Fruit fly (Drosophila melanogaster) whole organism, embryonic: ENCODE measurements around the gene Trm7-34.

Experiments
- B-H2 ChIP-seq: fragments of 200-800 bp; sonication (Bioruptor generic); optimal IDR thresholded peaks from 2 replicates; lab custom pipeline; 2018; ENCODE audit warnings: missing biosample characterization, mild to moderate bottlenecking, missing genetic modification characterization
- Bdp1 ChIP-seq: fragments of 200-800 bp; sonication (Bioruptor generic); optimal IDR thresholded peaks from 3 replicates; lab custom pipeline; 2016; ENCODE audit warnings: missing biosample characterization, missing genetic modification characterization
- Bgb ChIP-seq: fragments of 200-800 bp; sonication (Bioruptor generic); IDR thresholded peaks from 2 replicates; pipeline ENCODE4 v1.3.6; 2022; ENCODE audit warnings: missing biosample characterization, missing genetic modification characterization; ENCODE audit not compliant: partially characterized antibody
- CG10267 ChIP-seq: fragments of 200-800 bp; sonication (Bioruptor generic); optimal IDR thresholded peaks from 2 replicates; lab custom pipeline; 2018; ENCODE audit warnings: missing biosample characterization, mild to moderate bottlenecking, missing genetic modification characterization, moderate library complexity
- CG10979 ChIP-seq: fragments of 200-800 bp; sonication (Bioruptor generic); optimal IDR thresholded peaks from 2 replicates; lab custom pipeline; 2018; ENCODE audit warnings: missing biosample characterization, mild to moderate bottlenecking, missing genetic modification characterization, moderate library complexity
- CG11093 ChIP-seq: fragments of 200-800 bp; sonication (Bioruptor generic); IDR thresholded peaks from 3 replicates; pipeline ENCODE4 v1.3.6; 2022; ENCODE audit warnings: missing biosample characterization, missing genetic modification characterization
- CG12155 ChIP-seq: fragments of 200-800 bp; sonication (Bioruptor generic); optimal IDR thresholded peaks from 3 replicates; lab custom pipeline; 2016; ENCODE audit warnings: missing biosample characterization, missing genetic modification characterization
- CG12659 ChIP-seq: fragments of 200-800 bp; sonication (Bioruptor generic); optimal IDR thresholded peaks from 3 replicates; lab custom pipeline; 2017; ENCODE audit warnings: mild to moderate bottlenecking, missing biosample characterization, missing genetic modification reagents, missing genetic modification characterization
- CG15514 ChIP-seq: fragments of 200-800 bp; sonication (Bioruptor generic); optimal IDR thresholded peaks from 3 replicates; lab custom pipeline; 2017; ENCODE audit warnings: missing biosample characterization, missing genetic modification characterization, mild to moderate bottlenecking, moderate library complexity, missing genetic modification reagents
- CG16863 ChIP-seq: fragments of 200-800 bp; sonication (Bioruptor generic); optimal IDR thresholded peaks from 3 replicates; lab custom pipeline; 2016; ENCODE audit warnings: missing biosample characterization, missing genetic modification characterization
- CG18599 ChIP-seq: fragments of 200-800 bp; sonication (Bioruptor generic); optimal IDR thresholded peaks from 3 replicates; lab custom pipeline; 2017; ENCODE audit warnings: missing biosample characterization, missing genetic modification characterization, mild to moderate bottlenecking, moderate library complexity, missing genetic modification reagents
- CG2120 ChIP-seq: fragments of 200-800 bp; sonication (Bioruptor generic); optimal IDR thresholded peaks from 3 replicates; lab custom pipeline; 2016; ENCODE audit warnings: missing biosample characterization, missing genetic modification characterization
- CG2889 ChIP-seq: fragments of 200-800 bp; sonication (Bioruptor generic); IDR thresholded peaks from 3 replicates; pipeline ENCODE4 v1.3.6; 2022; ENCODE audit warnings: missing biosample characterization, missing genetic modification characterization
- CG3281 ChIP-seq: fragments of 200-800 bp; sonication (Bioruptor generic); optimal IDR thresholded peaks from 3 replicates; lab custom pipeline; 2017; ENCODE audit warnings: missing biosample characterization, mild to moderate bottlenecking, missing genetic modification characterization
- CG6813 ChIP-seq: fragments of 200-800 bp; sonication (Bioruptor generic); optimal IDR thresholded peaks from 2 replicates; lab custom pipeline; 2017; ENCODE audit warnings: missing biosample characterization, missing genetic modification characterization, mild to moderate bottlenecking, moderate library complexity, missing genetic modification reagents
- CG7556 ChIP-seq: fragments of 200-800 bp; sonication (Bioruptor generic); optimal IDR thresholded peaks from 2 replicates; lab custom pipeline; 2017; ENCODE audit warnings: missing biosample characterization, mild to moderate bottlenecking, missing genetic modification characterization
- CG7839 ChIP-seq: fragments of 200-800 bp; sonication (Bioruptor generic); optimal IDR thresholded peaks from 3 replicates; lab custom pipeline; 2018; ENCODE audit warnings: missing biosample characterization, mild to moderate bottlenecking, missing genetic modification characterization, moderate library complexity
- CG7987 ChIP-seq: fragments of 200-800 bp; sonication (Bioruptor generic); optimal IDR thresholded peaks from 2 replicates; lab custom pipeline; 2018; ENCODE audit warnings: missing biosample characterization, mild to moderate bottlenecking, missing genetic modification characterization, moderate library complexity
- CG9609 ChIP-seq: fragments of 200-800 bp; sonication (Bioruptor generic); optimal IDR thresholded peaks from 3 replicates; lab custom pipeline; 2016; ENCODE audit warnings: missing biosample characterization, missing genetic modification characterization
- CG9932 ChIP-seq: fragments of 200-800 bp; sonication (Bioruptor generic); IDR thresholded peaks from 2 replicates; pipeline ENCODE4 v1.3.6; 2022; ENCODE audit warnings: missing biosample characterization, missing genetic modification characterization
- Dref ChIP-seq: fragments of 200-800 bp; sonication (Bioruptor generic); IDR thresholded peaks from 2 replicates; pipeline ENCODE4 v1.3.6; 2022; ENCODE audit warnings: missing biosample characterization, missing genetic modification characterization
- Hmx ChIP-seq: fragments of 200-800 bp; sonication (Bioruptor generic); optimal IDR thresholded peaks from 2 replicates; lab custom pipeline; 2016; ENCODE audit warnings: missing biosample characterization, missing genetic modification characterization
- NC2β ChIP-seq: fragments of 200-800 bp; sonication (Bioruptor generic); optimal IDR thresholded peaks from 2 replicates; lab custom pipeline; 2016; ENCODE audit warnings: missing biosample characterization, missing genetic modification characterization
- Oaz ChIP-seq: fragments of 200-800 bp; sonication (Bioruptor generic); IDR thresholded peaks from 2 replicates; pipeline ENCODE4 v1.3.6; 2022; ENCODE audit warnings: missing biosample characterization, missing genetic modification characterization
- Side ChIP-seq: fragments of 200-800 bp; sonication (Bioruptor generic); optimal IDR thresholded peaks from 2 replicates; lab custom pipeline; 2016; ENCODE audit warnings: missing biosample characterization, missing genetic modification characterization
- Tbp ChIP-seq: fragments of >200 bp; optimal IDR thresholded peaks from 2 replicates; lab custom pipeline; 2018; ENCODE audit warnings: missing biosample characterization, missing genetic modification characterization
- Trl ChIP-seq, 3 experiments: fragments of >200 bp in 2 of 3; fragments of 200-800 bp in 1 of 3; sonication (Bioruptor generic) in 1 of 3; optimal IDR thresholded peaks; 2 replicates in 1 of 3; 3 replicates in 2 of 3; lab custom pipeline; 2016 to 2017; ENCODE audit warnings: missing biosample characterization in 1 of 3, missing genetic modification characterization in 1 of 3
- Xbp1 ChIP-seq: fragments of 200-800 bp; sonication (Bioruptor generic); optimal IDR thresholded peaks from 3 replicates; lab custom pipeline; 2016; ENCODE audit warnings: missing biosample characterization, mild to moderate bottlenecking, missing genetic modification characterization
- al ChIP-seq: fragments of 200-800 bp; sonication (Bioruptor generic); IDR thresholded peaks from 2 replicates; pipeline ENCODE4 v1.3.6; 2022; ENCODE audit warnings: missing biosample characterization, missing genetic modification characterization
- br ChIP-seq: fragments of >200 bp; optimal IDR thresholded peaks from 2 replicates; lab custom pipeline; 2017
- btn ChIP-seq: fragments of 200-800 bp; sonication (Bioruptor generic); optimal IDR thresholded peaks from 2 replicates; lab custom pipeline; 2016; ENCODE audit warnings: missing biosample characterization, missing genetic modification characterization
- cad ChIP-seq: fragments of >200 bp; optimal IDR thresholded peaks from 2 replicates; lab custom pipeline; 2017; ENCODE audit warnings: missing biosample characterization, missing genetic modification characterization
- crc ChIP-seq: fragments of 200-800 bp; sonication (Bioruptor generic); optimal IDR thresholded peaks from 2 replicates; lab custom pipeline; 2016; ENCODE audit warnings: missing biosample characterization, missing genetic modification characterization
- gce ChIP-seq: fragments of 200-800 bp; sonication (Bioruptor generic); IDR thresholded peaks from 3 replicates; pipeline ENCODE4 v1.3.6; 2022; ENCODE audit warnings: missing biosample characterization, missing genetic modification characterization
- gcm2 ChIP-seq: fragments of 200-800 bp; sonication (Bioruptor generic); optimal IDR thresholded peaks from 2 replicates; lab custom pipeline; 2016; ENCODE audit warnings: missing biosample characterization, missing genetic modification characterization
- grn ChIP-seq: fragments of 200-800 bp; sonication (Bioruptor generic); optimal IDR thresholded peaks from 3 replicates; lab custom pipeline; 2017; ENCODE audit warnings: missing biosample characterization, missing genetic modification characterization
- hth ChIP-seq: fragments of >200 bp; optimal IDR thresholded peaks from 2 replicates; lab custom pipeline; 2017; ENCODE audit warnings: inconsistent platforms
- maf-S ChIP-seq: fragments of 200-800 bp; sonication (Bioruptor generic); optimal IDR thresholded peaks from 2 replicates; lab custom pipeline; 2016; ENCODE audit warnings: missing biosample characterization, missing genetic modification characterization
- p53 ChIP-seq: fragments of 200-800 bp; sonication (Bioruptor generic); optimal IDR thresholded peaks from 2 replicates; lab custom pipeline; 2016; ENCODE audit warnings: missing biosample characterization, missing genetic modification characterization
- pho ChIP-seq: fragments of 200-800 bp; sonication (Bioruptor generic); optimal IDR thresholded peaks from 2 replicates; lab custom pipeline; 2016; ENCODE audit warnings: missing biosample characterization, missing genetic modification characterization
- phol ChIP-seq: fragments of 200-800 bp; sonication (Bioruptor generic); optimal IDR thresholded peaks from 3 replicates; lab custom pipeline; 2018; ENCODE audit warnings: missing biosample characterization, mild to moderate bottlenecking, missing genetic modification characterization, moderate library complexity
- row ChIP-seq: fragments of 200-800 bp; sonication (Bioruptor generic); IDR thresholded peaks from 3 replicates; pipeline ENCODE4 v1.3.6; 2022; ENCODE audit warnings: missing biosample characterization, missing genetic modification characterization
- sens ChIP-seq: fragments of 200-800 bp; sonication (Bioruptor generic); peaks from one replicate; lab custom pipeline; 2016; ENCODE audit warnings: missing biosample characterization, missing genetic modification characterization
- sens-2 ChIP-seq: fragments of 200-800 bp; sonication (Bioruptor generic); IDR thresholded peaks from 2 replicates; pipeline ENCODE4 v1.3.6; 2022; ENCODE audit warnings: missing biosample characterization, missing genetic modification characterization
- tap ChIP-seq: fragments of 200-800 bp; optimal IDR thresholded peaks from 3 replicates; lab custom pipeline; 2019; ENCODE audit warnings: missing biosample characterization, mild to moderate bottlenecking, missing genetic modification characterization, moderate library complexity
- tgo ChIP-seq: fragments of 200-800 bp; sonication (Bioruptor generic); IDR thresholded peaks from 3 replicates; pipeline ENCODE4 v1.3.6; 2022; ENCODE audit warnings: missing biosample characterization, missing genetic modification characterization
- tio ChIP-seq: fragments of 200-800 bp; sonication (Bioruptor generic); optimal IDR thresholded peaks from 2 replicates; lab custom pipeline; 2017; ENCODE audit warnings: missing biosample characterization, missing genetic modification characterization, inconsistent platforms
- ttk ChIP-seq: fragments of 200-800 bp; sonication (Bioruptor generic); IDR thresholded peaks from 2 replicates; pipeline ENCODE4 v2.1.2; 2022; ENCODE audit warnings: missing biosample characterization, missing genetic modification characterization
- vfl ChIP-seq: fragments of 200-800 bp; sonication (Bioruptor generic); optimal IDR thresholded peaks from 2 replicates; lab custom pipeline; 2016; ENCODE audit warnings: missing biosample characterization, missing genetic modification characterization
- vnd ChIP-seq: fragments of 200-800 bp; sonication (Bioruptor generic); IDR thresholded peaks from 3 replicates; pipeline ENCODE4 v1.3.6; 2022; ENCODE audit warnings: missing biosample characterization, missing genetic modification characterization; ENCODE audit not compliant: partially characterized antibody
- wdn ChIP-seq: fragments of 200-800 bp; sonication (Bioruptor generic); IDR thresholded peaks from 2 replicates; pipeline ENCODE4 v1.3.6; 2022; ENCODE audit warnings: missing biosample characterization, missing genetic modification characterization
- wek ChIP-seq: fragments of 200-800 bp; sonication (Bioruptor generic); optimal IDR thresholded peaks from 3 replicates; lab custom pipeline; 2018; ENCODE audit warnings: missing biosample characterization, mild to moderate bottlenecking, missing genetic modification characterization, moderate library complexity

The Trm7-34 gene

DNA sequence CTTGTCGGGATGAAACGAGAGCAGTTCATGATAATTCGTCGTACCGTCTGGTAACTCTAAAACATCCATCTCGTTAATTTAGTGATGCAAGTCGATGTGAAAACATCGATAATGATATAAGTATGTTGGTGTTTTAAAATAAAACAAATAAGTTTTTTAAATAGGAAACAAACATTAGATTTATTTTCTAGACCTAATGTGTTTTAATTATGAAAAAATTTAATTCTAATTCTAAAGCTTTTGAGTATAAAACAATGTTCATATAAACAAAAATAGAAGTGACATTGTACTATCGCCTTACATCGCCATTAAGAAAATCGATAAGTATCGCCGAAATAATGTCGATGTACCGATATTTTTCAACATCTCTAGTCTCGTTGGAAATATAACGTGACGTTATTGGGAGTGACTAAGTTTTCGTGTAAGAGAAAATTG is 22.6 kb downstream of the Trm7-34 start, which contains the start of gene Rab11 (continued):
- TF ChIP-seq CG11093: no peak
- no peak for TF ChIP-seq tap (tag; lab: Kevin White, UChicago)
- TF ChIP-seq CG7839 (tag; lab: Kevin White, UChicago): peak; percentile 54
- TF ChIP-seq CG2120 (GFP tag; lab: Kevin White, UChicago): peak; percentile 68
- TF ChIP-seq gce (GFP tag; lab: Robert Waterston, UW): no peak
- no peak for TF ChIP-seq br (lab: Kevin White, UChicago)
- TF ChIP-seq Bdp1 (GFP tag; lab: Kevin White, UChicago): no peak
- peak; percentile 83 for TF ChIP-seq row
- TF ChIP-seq B-H2 (GFP tag; lab: Kevin White, UChicago): peak; percentile 49
- TF ChIP-seq ttk (GFP tag; lab: Robert Waterston, UW): no peak
- peak; percentile 71 for TF ChIP-seq CG10267 (tag; lab: Kevin White, UChicago)
- no peak for TF ChIP-seq gcm2 (GFP tag; lab: Kevin White, UChicago)
- peak; percentile 78 for TF ChIP-seq CG9932 (GFP tag; lab: Robert Waterston, UW)
- no peak for TF ChIP-seq vfl (GFP tag; lab: Kevin White, UChicago)
- TF ChIP-seq Hmx (GFP tag; lab: Kevin White, UChicago): peak; percentile 14
- TF ChIP-seq Bgb: peak; percentile 91
- peak; percentile 88 for TF ChIP-seq phol (tag; lab: Kevin White, UChicago)
- no peak for TF ChIP-seq CG16863 (GFP tag; lab: Kevin White, UChicago)
- peak; percentile 67 for TF ChIP-seq Dref (GFP tag; lab: Robert Waterston, UW)
- no peak for TF ChIP-seq CG3281 (GFP tag; lab: Kevin White, UChicago)
- peak; percentile 91 for TF ChIP-seq sens (GFP tag; lab: Kevin White, UChicago)
- TF ChIP-seq wdn: no peak
- no peak for TF ChIP-seq CG9609 (GFP tag; lab: Kevin White, UChicago)
- TF ChIP-seq p53 (GFP tag; lab: Kevin White, UChicago): no peak
- TF ChIP-seq CG18599 (GFP tag; lab: Kevin White, UChicago): peak; percentile 54
- TF ChIP-seq CG2889 (GFP tag; lab: Robert Waterston, UW): no peak
- TF ChIP-seq CG6813 (GFP tag; lab: Kevin White, UChicago): no peak
- TF ChIP-seq CG12155 (GFP tag; lab: Kevin White, UChicago): peak; percentile 99
- peak; percentile 42 for TF ChIP-seq CG7556 (GFP tag; lab: Kevin White, UChicago)
- TF ChIP-seq vnd (GFP tag; lab: Robert Waterston, UW): peak; percentile 91
- TF ChIP-seq sens-2 (GFP tag; lab: Robert Waterston, UW): no peak
- TF ChIP-seq Tbp (GFP tag; lab: Kevin White, UChicago): no peak
- TF ChIP-seq crc: no peak
- TF ChIP-seq Oaz: 0 out of 2 replicates have a peak, but pooled peaks have one; percentile 9
- TF ChIP-seq tgo (GFP tag; lab: Robert Waterston, UW): peak; percentile 43; the same call in 2 of the 3 replicates
- no peak for TF ChIP-seq Trl (optimal IDR thresholded peaks at IDR 0.05; lab: Kevin White, UChicago)
- TF ChIP-seq Trl (GFP tag; optimal IDR thresholded peaks at IDR 0.05; lab: Kevin White, UChicago): no peak
- TF ChIP-seq Side (GFP tag; lab: Kevin White, UChicago): no peak
- no peak for TF ChIP-seq wek
- peak; percentile 58 for TF ChIP-seq CG15514 (GFP tag; lab: Kevin White, UChicago)
- TF ChIP-seq hth (lab: Kevin White, UChicago): no peak
- TF ChIP-seq al: peak; percentile 38; the same call in 1 of the 2 replicates
- TF ChIP-seq CG10979 (tag; lab: Kevin White, UChicago): no peak
- TF ChIP-seq CG7987 (GFP tag; lab: Kevin White, UChicago): no peak
- no peak for TF ChIP-seq grn
- peak; percentile 71 for TF ChIP-seq Xbp1 (GFP tag; lab: Kevin White, UChicago)
- no peak for TF ChIP-seq cad
- peak; percentile 56 for TF ChIP-seq CG12659 (GFP tag; lab: Kevin White, UChicago)
- no peak for TF ChIP-seq NC2β (GFP tag; lab: Kevin White, UChicago)
- no peak for TF ChIP-seq tio (GFP tag; lab: Kevin White, UChicago)
- TF ChIP-seq pho (GFP tag; lab: Kevin White, UChicago): peak; percentile 10
- TF ChIP-seq btn (GFP tag; lab: Kevin White, UChicago): no peak
- TF ChIP-seq maf-S (GFP tag; lab: Kevin White, UChicago): no peak
